Worm (Caenorhabditis elegans) whole organism, early embryonic: Measurements from ENCODE around the gene M163.9.

Experiments
- aly-1 ChIP-seq: sonication (generic microtip); optimal IDR thresholded peaks from 2 replicates; lab custom pipeline; 2016; ENCODE audit warnings: missing genetic modification characterization, missing compliant biosample characterization
- ama-1 ChIP-seq: fragments of 150-350 bp; optimal IDR thresholded peaks from 2 replicates; lab custom pipeline; 2014
- flt-1 ChIP-seq: fragments of 200-800 bp; sonication (Bioruptor generic); IDR thresholded peaks from 2 replicates; pipeline ENCODE4 v1.3.6; 2022; ENCODE audit warnings: missing genetic modification characterization, missing compliant biosample characterization
- hmbx-1 ChIP-seq: sonication (generic microtip); optimal IDR thresholded peaks from 2 replicates; lab custom pipeline; 2016; ENCODE audit warnings: mild to moderate bottlenecking, missing genetic modification characterization, missing compliant biosample characterization
- hmg-4 ChIP-seq: fragments of 200-800 bp; sonication (Bioruptor generic); optimal IDR thresholded peaks from 2 replicates; lab custom pipeline; 2018; ENCODE audit warnings: mild to moderate bottlenecking, missing genetic modification characterization, missing compliant biosample characterization
- hnd-1 ChIP-seq: sonication (generic microtip); optimal IDR thresholded peaks from 2 replicates; lab custom pipeline; 2016; ENCODE audit warnings: missing genetic modification characterization, missing compliant biosample characterization
- sea-1 ChIP-seq: fragments of 200-800 bp; sonication (Bioruptor generic); conservative IDR thresholded peaks from 2 replicates; pipeline ENCODE4 v1.3.6; 2022; ENCODE audit warnings: missing genetic modification characterization, missing compliant biosample characterization
- tbx-11 ChIP-seq: fragments of 200-800 bp; sonication (Bioruptor generic); IDR thresholded peaks from 2 replicates; pipeline ENCODE4 v1.3.6; 2022; ENCODE audit warnings: missing genetic modification characterization, missing compliant biosample characterization
- tbx-37 ChIP-seq: fragments of 200-800 bp; sonication (Bioruptor generic); conservative IDR thresholded peaks from 2 replicates; pipeline ENCODE4 v1.3.6; 2022; ENCODE audit warnings: missing genetic modification reagents, missing genetic modification characterization, missing compliant biosample characterization

ce11 chrX:14421529-14421982 is 47.8 kb upstream of the M163.9 start, which contains the start of gene F23D12.2:
- no peak for TF ChIP-seq sea-1 (GFP tag; lab: Robert Waterston, UW)
- TF ChIP-seq ama-1 (lab: Kevin White, UChicago) = no peak
- TF ChIP-seq tbx-37 (GFP tag; lab: Robert Waterston, UW) = no peak
- no peak for TF ChIP-seq aly-1 (tag; lab: Kevin White, UChicago)
- no peak for TF ChIP-seq hnd-1 (tag; lab: Kevin White, UChicago)
- TF ChIP-seq hmbx-1 = no peak
- no peak for TF ChIP-seq hmg-4
- TF ChIP-seq flt-1 (GFP tag; lab: Robert Waterston, UW) = no peak
- no peak for TF ChIP-seq tbx-11 (GFP tag; lab: Robert Waterston, UW)
